Worm (Caenorhabditis elegans) whole organism, L4/young adult: ENCODE measurements around the gene cpsf-1.

Experiments
- W03F9.2 ChIP-seq: fragments of 150-350 bp; optimal IDR thresholded peaks from 2 replicates; lab custom pipeline; 2014; ENCODE audit warnings: missing biosample characterization, missing genetic modification characterization
- dao-5 ChIP-seq: sonication (generic microtip); optimal IDR thresholded peaks from 2 replicates; lab custom pipeline; 2016; ENCODE audit warnings: missing genotype, missing genetic modification characterization, moderate library complexity, missing compliant biosample characterization

- TF ChIP-seq W03F9.2 (tag; lab: Kevin White, UChicago) = no peak
- no peak for TF ChIP-seq dao-5 (tag; lab: Kevin White, UChicago)
Observed at ce11 chrIV:2052337-2052736, 19.5 kb upstream of the cpsf-1 start.
